Fruit fly (Drosophila melanogaster) whole organism, pupa: ENCODE results near the gene CG17105.

Source experiments
- CG10348 ChIP-seq: fragments of 200-800 bp; sonication (Bioruptor generic); IDR thresholded peaks from 2 replicates; pipeline ENCODE4 v1.3.6; 2022; ENCODE audit warnings: missing biosample characterization, missing genetic modification characterization
- CG12605 ChIP-seq: fragments of 200-800 bp; sonication (Bioruptor generic); IDR thresholded peaks from 2 replicates; pipeline ENCODE4 v1.3.6; 2022; ENCODE audit warnings: missing biosample characterization, missing genetic modification characterization
- CG13204 ChIP-seq: fragments of 200-800 bp; sonication (Bioruptor generic); optimal IDR thresholded peaks from 2 replicates; lab custom pipeline; 2018; ENCODE audit warnings: missing biosample characterization, mild to moderate bottlenecking, missing genetic modification characterization, moderate library complexity
- CG14655 ChIP-seq: fragments of 200-800 bp; sonication (Bioruptor generic); optimal IDR thresholded peaks from 3 replicates; lab custom pipeline; 2017; ENCODE audit warnings: mild to moderate bottlenecking, missing biosample characterization, missing genetic modification reagents, missing genetic modification characterization
- CG15710 ChIP-seq: fragments of 200-800 bp; sonication (Bioruptor generic); optimal IDR thresholded peaks from 2 replicates; lab custom pipeline; 2018; ENCODE audit warnings: missing biosample characterization, mild to moderate bottlenecking, missing genetic modification characterization, moderate library complexity
- CG17806 ChIP-seq: fragments of 200-800 bp; sonication (Bioruptor generic); optimal IDR thresholded peaks from 2 replicates; lab custom pipeline; 2018; ENCODE audit warnings: missing biosample characterization, mild to moderate bottlenecking, missing genetic modification characterization, moderate library complexity
- CG32121 ChIP-seq: fragments of 200-800 bp; sonication (Bioruptor generic); IDR thresholded peaks from 2 replicates; pipeline ENCODE4 v1.3.6; 2022; ENCODE audit warnings: missing biosample characterization, missing genetic modification characterization
- CG34367 ChIP-seq: fragments of 200-800 bp; sonication (Bioruptor generic); optimal IDR thresholded peaks from 2 replicates; lab custom pipeline; 2018; ENCODE audit warnings: missing biosample characterization, mild to moderate bottlenecking, missing genetic modification characterization
- CG4496 ChIP-seq: fragments of 200-800 bp; sonication (Bioruptor generic); IDR thresholded peaks from 3 replicates; pipeline ENCODE4 v1.3.6; 2022; ENCODE audit warnings: missing biosample characterization, missing genetic modification characterization
- CG8159 ChIP-seq: fragments of 200-800 bp; sonication (Bioruptor generic); optimal IDR thresholded peaks from 3 replicates; lab custom pipeline; 2018; ENCODE audit warnings: missing biosample characterization, mild to moderate bottlenecking, missing genetic modification characterization, moderate library complexity
- CG8301 ChIP-seq: fragments of 200-800 bp; sonication (Bioruptor generic); optimal IDR thresholded peaks from 2 replicates; lab custom pipeline; 2018; ENCODE audit warnings: missing biosample characterization, mild to moderate bottlenecking, missing genetic modification characterization
- CG9948 ChIP-seq: fragments of 200-800 bp; sonication (Bioruptor generic); optimal IDR thresholded peaks from 2 replicates; lab custom pipeline; 2018; ENCODE audit warnings: missing biosample characterization, mild to moderate bottlenecking, missing genetic modification characterization, moderate library complexity
- D1 ChIP-seq: fragments of 200-800 bp; sonication (Bioruptor generic); optimal IDR thresholded peaks from 2 replicates; lab custom pipeline; 2018; ENCODE audit warnings: missing biosample characterization, mild to moderate bottlenecking, missing genetic modification characterization, moderate library complexity
- EcR ChIP-seq: fragments of 200-800 bp; sonication (Bioruptor generic); optimal IDR thresholded peaks from 3 replicates; lab custom pipeline; 2019; ENCODE audit warnings: missing biosample characterization, missing genetic modification characterization, mild to moderate bottlenecking, moderate library complexity, missing genetic modification reagents
- Ets98B ChIP-seq: fragments of 200-800 bp; sonication (Bioruptor generic); IDR thresholded peaks from 2 replicates; pipeline ENCODE4 v1.3.6; 2022; ENCODE audit warnings: missing biosample characterization, missing genetic modification characterization
- Pif1A ChIP-seq: fragments of 200-800 bp; sonication (Bioruptor generic); optimal IDR thresholded peaks from 3 replicates; lab custom pipeline; 2016; ENCODE audit warnings: missing biosample characterization, missing genetic modification characterization
- Pif1B ChIP-seq: fragments of 200-800 bp; sonication (Bioruptor generic); optimal IDR thresholded peaks from 3 replicates; lab custom pipeline; 2016; ENCODE audit warnings: missing biosample characterization, missing genetic modification characterization
- Snoo ChIP-seq: fragments of 200-800 bp; sonication (Bioruptor generic); optimal IDR thresholded peaks from 3 replicates; lab custom pipeline; 2017; ENCODE audit warnings: missing biosample characterization, mild to moderate bottlenecking, missing genetic modification characterization, inconsistent platforms
- fd96Ca ChIP-seq: fragments of 200-800 bp; sonication (Bioruptor generic); IDR thresholded peaks from 3 replicates; pipeline ENCODE4 v1.3.6; 2022; ENCODE audit warnings: missing biosample characterization, missing genetic modification characterization
- gl ChIP-seq: fragments of 200-800 bp; sonication (Bioruptor generic); optimal IDR thresholded peaks from 2 replicates; lab custom pipeline; 2018; ENCODE audit warnings: missing biosample characterization, mild to moderate bottlenecking, missing genetic modification characterization
- rn ChIP-seq: fragments of 200-800 bp; sonication (Bioruptor generic); IDR thresholded peaks from 2 replicates; pipeline ENCODE4 v1.3.6; 2022; ENCODE audit warnings: missing biosample characterization, missing genetic modification characterization

The CG17105 gene

DNA sequence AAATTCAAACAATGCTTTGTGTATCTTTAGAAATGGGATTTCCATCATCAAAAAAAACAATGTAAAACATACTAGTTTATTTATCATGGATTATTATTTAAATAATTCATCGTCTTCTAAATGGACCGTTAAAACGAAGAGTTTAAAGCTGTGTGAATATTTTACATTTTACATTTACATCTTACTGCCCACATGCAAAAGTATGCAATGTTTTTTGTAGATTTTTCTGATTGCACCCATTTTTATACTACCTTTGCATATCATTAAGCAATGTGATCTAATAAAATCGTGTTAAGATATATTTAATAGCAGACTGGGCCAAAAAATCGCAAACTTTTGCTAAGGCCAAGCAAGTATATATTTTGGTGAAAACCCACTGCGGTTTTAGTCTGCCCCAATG lies 9.3 kb upstream of the CG17105 start:
- TF ChIP-seq gl (no peak), D1 (tag; lab: Kevin White, UChicago) (peak; percentile 49), CG17806 (no peak)

DNA sequence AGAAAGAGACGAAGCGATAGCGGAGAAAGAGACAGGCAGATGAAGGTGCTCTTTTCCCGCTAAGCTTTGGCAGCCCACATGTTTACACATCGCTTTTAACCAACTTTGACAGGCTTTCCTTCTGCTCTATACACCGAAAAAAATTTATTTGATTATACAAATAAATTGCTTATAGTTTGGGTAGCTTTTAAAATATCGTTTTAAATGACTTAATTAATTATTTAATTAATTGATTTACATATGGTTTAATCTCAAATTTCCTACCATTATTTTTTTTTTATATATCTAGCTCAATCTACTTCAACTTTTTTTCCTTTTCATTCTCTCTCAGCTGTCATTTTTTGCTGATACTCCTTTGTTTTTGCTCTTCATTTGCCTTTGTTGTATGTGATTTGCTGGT lies 7.8 kb upstream of the CG17105 start:
- TF ChIP-seq CG8301 (tag; lab: Kevin White, UChicago) (peak; percentile 40), Pif1A (no peak), Pif1B (no peak), CG8159 (tag; lab: Kevin White, UChicago) (peak; percentile 69), CG10348 (GFP tag; lab: Robert Waterston, UW) (no peak), CG32121 (GFP tag; lab: Robert Waterston, UW) (no peak), CG34367 (tag; lab: Kevin White, UChicago) (no peak), CG14655 (peak; percentile 42), CG17806 (peak; percentile 42), rn (GFP tag; lab: Robert Waterston, UW) (no peak), CG15710 (tag; lab: Kevin White, UChicago) (peak; percentile 24), fd96Ca (GFP tag; lab: Robert Waterston, UW) (no peak), CG9948 (tag; lab: Kevin White, UChicago) (peak; percentile 33), gl (no peak), CG4496 (GFP tag; lab: Robert Waterston, UW) (peak; percentile 52; the same call in 2 of the 3 replicates), D1 (tag; lab: Kevin White, UChicago) (no peak)

DNA sequence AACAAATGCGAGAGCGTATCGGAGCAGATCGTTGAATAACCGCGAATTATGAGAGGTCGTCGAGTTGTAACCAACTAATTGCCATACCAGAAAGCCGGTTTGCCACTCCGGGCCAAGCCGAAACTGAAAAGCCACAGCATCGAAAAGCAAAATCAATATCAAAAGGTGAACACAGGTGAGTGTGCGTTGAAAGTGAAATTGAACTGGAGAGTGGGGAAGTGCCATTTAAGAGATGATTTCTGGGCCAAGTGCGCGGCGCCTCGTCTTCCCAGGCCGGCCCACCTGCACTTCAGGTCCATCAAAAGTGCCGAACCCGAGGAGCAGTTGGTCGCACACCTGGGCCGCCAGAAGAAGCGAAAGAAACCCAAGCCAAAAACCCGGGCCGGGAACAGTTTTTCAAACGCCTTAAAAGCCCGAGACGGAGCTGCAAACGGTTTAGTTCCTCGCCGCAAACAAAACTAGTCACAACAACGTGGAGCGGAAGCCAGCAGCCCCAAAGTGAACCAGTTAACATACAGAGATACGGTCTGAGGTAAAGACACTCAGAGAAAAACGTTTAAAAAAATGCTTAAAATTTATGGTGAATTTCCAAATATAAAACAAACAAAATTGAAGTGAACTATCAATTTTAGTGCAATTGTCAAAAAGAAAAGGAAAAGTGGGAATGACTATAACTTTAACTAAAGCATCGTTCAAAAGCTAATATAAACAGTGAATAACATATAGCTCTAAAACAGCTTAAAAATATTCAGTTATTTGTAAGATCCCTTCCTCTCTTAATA lies 3.7 kb upstream of the CG17105 start, which contains the start of gene CG17104:
CG17104 (plus strand) TSS at position 266 of the 782 bp plus-strand sequence.
- TF ChIP-seq gl, result no peak
- peak; percentile 69 for TF ChIP-seq CG8159 (tag; lab: Kevin White, UChicago)
- TF ChIP-seq CG4496 (GFP tag; lab: Robert Waterston, UW), result peak; percentile 78
- peak; percentile 69 for TF ChIP-seq CG15710 (tag; lab: Kevin White, UChicago)
- peak; percentile 35 for TF ChIP-seq CG34367 (tag; lab: Kevin White, UChicago)
- peak; percentile 21; the same call in 1 of the 2 replicates for TF ChIP-seq CG12605 (GFP tag; lab: Robert Waterston, UW)
- peak; percentile 70 for TF ChIP-seq CG14655
- peak; percentile 35 for TF ChIP-seq D1 (tag; lab: Kevin White, UChicago)
- TF ChIP-seq CG9948 (tag; lab: Kevin White, UChicago), result peak; percentile 53
- TF ChIP-seq CG10348 (GFP tag; lab: Robert Waterston, UW), result no peak
- TF ChIP-seq fd96Ca (GFP tag; lab: Robert Waterston, UW), result no peak
- TF ChIP-seq Pif1A, result peak; percentile 63
- peak; percentile 42; the same call in 1 of the 2 replicates for TF ChIP-seq rn (GFP tag; lab: Robert Waterston, UW)
- no peak for TF ChIP-seq Snoo (tag; lab: Kevin White, UChicago)
- TF ChIP-seq EcR, result no peak
- TF ChIP-seq CG13204 (GFP tag; lab: Kevin White, UChicago), result no peak
- TF ChIP-seq Pif1B, result peak; percentile 58
- peak; percentile 71 for TF ChIP-seq Ets98B (GFP tag; lab: Robert Waterston, UW)
- peak; percentile 67 for TF ChIP-seq CG17806
- peak; percentile 74 for TF ChIP-seq CG8301 (tag; lab: Kevin White, UChicago)
- TF ChIP-seq CG32121 (GFP tag; lab: Robert Waterston, UW), result peak; percentile 57; the same call in 1 of the 2 replicates

DNA sequence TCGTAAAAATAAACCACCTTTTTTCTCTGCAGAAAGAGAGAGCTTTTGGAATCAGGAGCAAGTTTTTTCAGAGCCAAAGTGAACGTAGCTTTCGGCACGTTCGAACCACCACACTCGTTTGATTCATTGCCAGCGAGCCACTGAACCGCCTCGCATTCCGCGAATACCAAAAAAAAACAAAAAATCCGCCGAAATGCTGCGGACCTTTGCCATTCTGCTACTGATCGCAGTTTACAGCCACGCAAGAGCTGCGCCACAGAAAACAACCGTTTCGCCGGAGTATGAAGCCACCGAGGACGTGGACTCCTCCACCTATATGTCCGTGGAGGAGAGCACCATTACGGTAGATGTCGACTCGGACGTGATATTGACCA lies 3.1 kb upstream of the CG17105 start:
- TF ChIP-seq CG13204 (GFP tag; lab: Kevin White, UChicago), result no peak
- TF ChIP-seq CG14655, result no peak
- TF ChIP-seq CG34367 (tag; lab: Kevin White, UChicago), result no peak
- no peak for TF ChIP-seq Snoo (tag; lab: Kevin White, UChicago)
- TF ChIP-seq CG8159 (tag; lab: Kevin White, UChicago), result no peak
- TF ChIP-seq Ets98B (GFP tag; lab: Robert Waterston, UW), result no peak
- TF ChIP-seq CG32121 (GFP tag; lab: Robert Waterston, UW), result no peak
- TF ChIP-seq CG9948 (tag; lab: Kevin White, UChicago), result no peak
- TF ChIP-seq D1 (tag; lab: Kevin White, UChicago), result no peak
- TF ChIP-seq CG10348 (GFP tag; lab: Robert Waterston, UW), result no peak
- no peak for TF ChIP-seq fd96Ca (GFP tag; lab: Robert Waterston, UW)
- TF ChIP-seq rn (GFP tag; lab: Robert Waterston, UW), result no peak
- no peak for TF ChIP-seq EcR
- no peak for TF ChIP-seq CG17806

DNA sequence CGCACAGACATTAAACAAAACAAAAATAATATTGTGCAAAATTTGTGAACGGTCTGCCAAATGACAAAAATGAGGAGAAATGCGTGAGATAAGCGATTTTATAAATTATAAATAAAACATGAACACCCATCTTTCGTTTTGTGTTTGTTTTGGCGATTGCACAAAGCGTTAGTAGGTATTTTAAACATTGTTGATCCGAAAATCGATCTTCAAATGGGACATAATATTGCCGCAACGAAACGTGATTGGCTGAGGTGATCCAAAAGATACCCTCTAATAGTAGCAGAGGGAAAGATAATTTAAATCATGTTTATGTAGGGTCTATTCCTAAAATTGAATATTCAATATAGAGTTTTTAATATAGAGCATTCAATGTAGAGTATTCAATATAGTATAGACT lies 1.3 kb upstream of the CG17105 start:
- no peak for TF ChIP-seq CG4496 (GFP tag; lab: Robert Waterston, UW)
- peak; percentile 16; the same call in 1 of the 2 replicates for TF ChIP-seq Ets98B (GFP tag; lab: Robert Waterston, UW)
- TF ChIP-seq CG32121 (GFP tag; lab: Robert Waterston, UW), result 0 out of 2 replicates have a peak, but pooled peaks have one; percentile 25

DNA sequence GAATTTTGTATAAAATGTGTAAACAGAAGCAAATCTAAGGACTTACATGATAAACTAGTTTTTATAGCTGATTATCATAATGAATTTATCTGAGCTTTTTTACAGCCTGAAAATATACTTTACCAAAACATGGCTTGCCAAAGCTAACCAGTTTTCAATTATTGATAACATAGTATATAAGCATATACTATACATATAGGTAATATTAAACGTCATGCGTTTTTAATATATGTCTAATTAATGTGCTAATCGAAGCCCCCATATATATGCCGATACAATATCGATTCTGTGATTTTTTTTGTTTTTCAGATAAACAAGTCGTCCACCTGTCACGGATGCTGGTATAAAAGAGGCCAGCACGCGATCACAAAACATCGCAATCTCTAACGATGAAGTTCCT lies 772 bp downstream of the CG17105 start, which contains the start of gene CG17107:
CG17107 (plus strand) TSS at position 301 of the 400 bp plus-strand sequence.
- TF ChIP-seq gl (no peak), CG8159 (tag; lab: Kevin White, UChicago) (no peak), fd96Ca (GFP tag; lab: Robert Waterston, UW) (no peak), Pif1B (no peak), CG14655 (no peak), CG8301 (tag; lab: Kevin White, UChicago) (no peak), CG4496 (GFP tag; lab: Robert Waterston, UW) (no peak), Pif1A (no peak), CG10348 (GFP tag; lab: Robert Waterston, UW) (no peak), CG15710 (tag; lab: Kevin White, UChicago) (no peak), EcR (no peak), CG17806 (no peak), CG34367 (tag; lab: Kevin White, UChicago) (no peak), Snoo (tag; lab: Kevin White, UChicago) (no peak), Ets98B (GFP tag; lab: Robert Waterston, UW) (no peak), CG12605 (GFP tag; lab: Robert Waterston, UW) (no peak)
